Fruit fly (Drosophila melanogaster) whole organism: ENCODE measurements around the gene Tg.

Source experiments
- CG8478 ChIP-seq: fragments of >200 bp; optimal IDR thresholded peaks from 2 replicates; lab custom pipeline; 2018; ENCODE audit warnings: inconsistent platforms
- Dll ChIP-seq: fragments of >200 bp; optimal IDR thresholded peaks from 2 replicates; lab custom pipeline; 2017
- pan ChIP-seq: fragments of >200 bp; optimal IDR thresholded peaks from 2 replicates; lab custom pipeline; 2017
- psq ChIP-seq: fragments of >200 bp; optimal IDR thresholded peaks from 2 replicates; lab custom pipeline; 2017
- usp ChIP-seq: fragments of >200 bp; optimal IDR thresholded peaks from 2 replicates; lab custom pipeline; 2017; ENCODE audit warnings: missing biosample characterization, missing genetic modification characterization, mixed read lengths

dm6 chr2L:7993984-7994854 lies 17.0 kb upstream of the Tg start, which contains the start of gene pes:
- no peak for TF ChIP-seq CG8478 (lab: Kevin White, UChicago)
- no peak for TF ChIP-seq usp (GFP tag; lab: Kevin White, UChicago)
- TF ChIP-seq Dll (lab: Kevin White, UChicago): no peak
- no peak for TF ChIP-seq psq
- no peak for TF ChIP-seq pan (lab: Kevin White, UChicago)
